Worm (Caenorhabditis elegans) whole organism, L2 larva: ENCODE measurements around the gene F57A10.4.
A peak's percentile ranks its signal among the peaks of the same experiment; 100 is the strongest.
"Not testable (repeated sequence)": the region's sequence is repeated elsewhere in the genome, so short reads cannot be mapped to it uniquely, and the experiment has no call there.

Experiments used
- C34F6.9 ChIP-seq: fragments of 150-350 bp; optimal IDR thresholded peaks from 2 replicates; lab custom pipeline; 2014; ENCODE audit warnings: missing biosample characterization, missing genetic modification characterization
- F13H6.1 ChIP-seq: sonication (generic microtip); optimal IDR thresholded peaks from 2 replicates; lab custom pipeline; 2016; ENCODE audit warnings: missing genetic modification characterization, missing compliant biosample characterization
- R02D3.7 ChIP-seq: fragments of 150-350 bp; optimal IDR thresholded peaks from 2 replicates; lab custom pipeline; 2014; ENCODE audit warnings: missing biosample characterization, missing genetic modification characterization
- ZK546.5 ChIP-seq: sonication (generic microtip); optimal IDR thresholded peaks from 2 replicates; lab custom pipeline; 2017; ENCODE audit warnings: missing biosample characterization, missing genetic modification characterization
- alr-1 ChIP-seq: fragments of 150-350 bp; optimal IDR thresholded peaks from 2 replicates; lab custom pipeline; 2014; ENCODE audit warnings: missing biosample characterization, missing genetic modification characterization
- ama-1 ChIP-seq: fragments of 150-350 bp; optimal IDR thresholded peaks from 2 replicates; lab custom pipeline; 2018; ENCODE audit warnings: inconsistent platforms
- blmp-1 ChIP-seq: sonication (generic microtip); optimal IDR thresholded peaks from 2 replicates; lab custom pipeline; 2017; ENCODE audit warnings: missing genetic modification characterization, mild to moderate bottlenecking, missing compliant biosample characterization, antibody characterized with exemption, moderate library complexity; ENCODE audit not compliant: insufficient read depth
- ceh-16 ChIP-seq: fragments of 150-350 bp; optimal IDR thresholded peaks from 2 replicates; lab custom pipeline; 2014; ENCODE audit warnings: missing biosample characterization, missing genetic modification characterization
- ceh-82 ChIP-seq: fragments of 150-350 bp; optimal IDR thresholded peaks from 2 replicates; lab custom pipeline; 2014; ENCODE audit warnings: missing biosample characterization, missing genetic modification characterization
- dmd-4 ChIP-seq: sonication (generic microtip); optimal IDR thresholded peaks from 2 replicates; lab custom pipeline; 2017; ENCODE audit warnings: missing biosample characterization, missing genetic modification characterization
- egl-27 ChIP-seq: sonication (generic microtip); optimal IDR thresholded peaks from 3 replicates; lab custom pipeline; 2017; ENCODE audit warnings: missing biosample characterization, missing genetic modification reagents, missing genetic modification characterization
- elt-1 ChIP-seq: fragments of 150-350 bp; optimal IDR thresholded peaks from 2 replicates; lab custom pipeline; 2014; ENCODE audit warnings: missing biosample characterization, missing genetic modification characterization
- elt-3 ChIP-seq: sonication (generic microtip); optimal IDR thresholded peaks from 2 replicates; lab custom pipeline; 2017; ENCODE audit warnings: missing biosample characterization, missing genetic modification characterization
- fos-1 ChIP-seq: fragments of 150-350 bp; optimal IDR thresholded peaks from 2 replicates; lab custom pipeline; 2014; ENCODE audit warnings: missing biosample characterization, missing genetic modification characterization
- gmeb-1 ChIP-seq: fragments of 150-350 bp; optimal IDR thresholded peaks from 2 replicates; lab custom pipeline; 2014; ENCODE audit warnings: missing biosample characterization, missing genetic modification characterization
- lin-13 ChIP-seq: fragments of 150-350 bp; optimal IDR thresholded peaks from 2 replicates; lab custom pipeline; 2014; ENCODE audit warnings: missing biosample characterization, missing genetic modification reagents, missing genetic modification characterization
- lin-39 ChIP-seq: fragments of 150-350 bp; optimal IDR thresholded peaks from 2 replicates; lab custom pipeline; 2014; ENCODE audit warnings: missing biosample characterization, missing genetic modification reagents, missing genetic modification characterization
- lsy-2 ChIP-seq, 2 experiments: fragments of 150-350 bp in 1 of 2; sonication (generic microtip) in 1 of 2; optimal IDR thresholded peaks; 2 replicates each; lab custom pipeline; 2014 to 2017; ENCODE audit warnings: missing biosample characterization in 2 of 2, missing genetic modification characterization in 2 of 2
- mab-5 ChIP-seq: fragments of 150-350 bp; optimal IDR thresholded peaks from 2 replicates; lab custom pipeline; 2014; ENCODE audit warnings: missing biosample characterization, missing genetic modification characterization
- mdl-1 ChIP-seq, 2 experiments: fragments of 150-350 bp in 1 of 2; sonication (generic microtip) in 1 of 2; optimal IDR thresholded peaks; 2 replicates each; lab custom pipeline; 2017; ENCODE audit warnings: missing biosample characterization in 2 of 2, missing genetic modification characterization in 2 of 2
- nhr-10 ChIP-seq: sonication (generic microtip); optimal IDR thresholded peaks from 2 replicates; lab custom pipeline; 2017; ENCODE audit warnings: missing biosample characterization, missing genetic modification characterization
- nhr-11 ChIP-seq: fragments of 150-350 bp; optimal IDR thresholded peaks from 2 replicates; lab custom pipeline; 2014; ENCODE audit warnings: missing biosample characterization, missing genetic modification characterization
- nhr-12 ChIP-seq: fragments of 150-350 bp; optimal IDR thresholded peaks from 2 replicates; lab custom pipeline; 2014; ENCODE audit warnings: missing biosample characterization, missing genetic modification characterization
- nhr-129 ChIP-seq: fragments of 150-350 bp; optimal IDR thresholded peaks from 2 replicates; lab custom pipeline; 2014; ENCODE audit warnings: missing biosample characterization, missing genetic modification characterization
- nhr-21 ChIP-seq: fragments of 150-350 bp; optimal IDR thresholded peaks from 2 replicates; lab custom pipeline; 2014; ENCODE audit warnings: missing biosample characterization, missing genetic modification characterization
- nhr-23 ChIP-seq: fragments of 150-350 bp; optimal IDR thresholded peaks from 2 replicates; lab custom pipeline; 2014; ENCODE audit warnings: missing biosample characterization, missing genetic modification reagents, missing genetic modification characterization
- nhr-25 ChIP-seq: fragments of 150-350 bp; sonication (generic microtip); optimal IDR thresholded peaks from 3 replicates; lab custom pipeline; 2014; ENCODE audit warnings: missing biosample characterization, missing genetic modification characterization
- nhr-6 ChIP-seq: fragments of 150-350 bp; optimal IDR thresholded peaks from 2 replicates; lab custom pipeline; 2014; ENCODE audit warnings: missing biosample characterization, missing genetic modification characterization
- nhr-77 ChIP-seq: fragments of 150-350 bp; optimal IDR thresholded peaks from 2 replicates; lab custom pipeline; 2014; ENCODE audit warnings: missing biosample characterization, missing genetic modification characterization
- peb-1 ChIP-seq: fragments of 150-350 bp; optimal IDR thresholded peaks from 2 replicates; lab custom pipeline; 2014; ENCODE audit warnings: missing biosample characterization, missing genetic modification characterization
- sem-4 ChIP-seq: fragments of 150-350 bp; optimal IDR thresholded peaks from 2 replicates; lab custom pipeline; 2014; ENCODE audit warnings: missing biosample characterization, missing genetic modification reagents, missing genetic modification characterization
- skn-1 ChIP-seq: sonication (generic microtip); optimal IDR thresholded peaks from 2 replicates; lab custom pipeline; 2017; ENCODE audit warnings: missing biosample characterization, missing genetic modification characterization
- sma-3 ChIP-seq: sonication (generic microtip); optimal IDR thresholded peaks from 2 replicates; lab custom pipeline; 2016; ENCODE audit warnings: missing genetic modification reagents, missing genetic modification characterization, missing compliant biosample characterization
- sma-9 ChIP-seq, 2 experiments: fragments of 150-350 bp in 1 of 2; sonication (generic microtip) in 1 of 2; optimal IDR thresholded peaks; 2 replicates each; lab custom pipeline; 2014 to 2016; ENCODE audit warnings: missing genetic modification characterization in 2 of 2, mild to moderate bottlenecking in 1 of 2, missing biosample characterization in 1 of 2, missing compliant biosample characterization in 1 of 2, missing genetic modification reagents in 1 of 2, moderate library complexity in 1 of 2
- snpc-4 ChIP-seq: fragments of 150-350 bp; optimal IDR thresholded peaks from 2 replicates; lab custom pipeline; 2014; ENCODE audit warnings: missing biosample characterization, missing genetic modification characterization
- unc-39 ChIP-seq: fragments of 150-350 bp; optimal IDR thresholded peaks from 2 replicates; lab custom pipeline; 2014; ENCODE audit warnings: missing biosample characterization, missing genetic modification characterization
- unc-55 ChIP-seq: fragments of 150-350 bp; sonication (generic microtip); optimal IDR thresholded peaks from 3 replicates; lab custom pipeline; 2014; ENCODE audit warnings: missing biosample characterization, missing genetic modification reagents, missing genetic modification characterization
- unc-62 ChIP-seq: fragments of 150-350 bp; optimal IDR thresholded peaks from 2 replicates; lab custom pipeline; 2014; ENCODE audit warnings: missing biosample characterization, missing genetic modification reagents, missing genetic modification characterization
- zag-1 ChIP-seq: fragments of 150-350 bp; optimal IDR thresholded peaks from 2 replicates; lab custom pipeline; 2014; ENCODE audit warnings: missing biosample characterization, missing genetic modification characterization
- ztf-11 ChIP-seq: sonication (generic microtip); optimal IDR thresholded peaks from 2 replicates; lab custom pipeline; 2017; ENCODE audit warnings: missing biosample characterization, missing genetic modification characterization
- ztf-4 ChIP-seq: fragments of 150-350 bp; optimal IDR thresholded peaks from 2 replicates; lab custom pipeline; 2014; ENCODE audit warnings: missing biosample characterization, missing genetic modification characterization

The F57A10.4 gene

DNA sequence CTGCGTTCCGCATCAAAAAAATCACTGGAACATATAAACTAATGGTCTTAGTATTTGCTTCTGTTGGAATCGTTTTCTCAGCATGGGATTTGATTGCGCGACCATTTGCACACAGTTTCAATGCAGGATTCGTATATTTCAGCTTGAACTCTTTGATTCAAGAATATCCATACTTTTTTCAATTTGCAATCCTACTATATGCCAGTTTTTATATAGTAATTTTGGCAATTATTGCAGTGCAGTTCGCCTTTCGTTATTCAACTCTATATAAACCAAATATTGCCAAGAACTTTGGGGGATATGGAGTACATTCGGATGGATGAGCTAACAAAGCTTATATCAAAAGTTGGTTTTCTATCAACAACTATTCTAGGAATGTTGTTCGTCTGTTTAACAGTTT is 16.3 kb upstream of the F57A10.4 start, which contains the start of gene str-5:
str-5 (plus strand) TSS at position 301 of the 400 bp plus-strand sequence.
- TF ChIP-seq mab-5; lin-13 (GFP tag; lab: Kevin White, UChicago); mdl-1 (tag; optimal IDR thresholded peaks at IDR 0.05; lab: Kevin White, UChicago): not testable (repeated sequence)
- TF ChIP-seq, all 48 proteins: peak for 0; not testable (repeated sequence) for 48

DNA sequence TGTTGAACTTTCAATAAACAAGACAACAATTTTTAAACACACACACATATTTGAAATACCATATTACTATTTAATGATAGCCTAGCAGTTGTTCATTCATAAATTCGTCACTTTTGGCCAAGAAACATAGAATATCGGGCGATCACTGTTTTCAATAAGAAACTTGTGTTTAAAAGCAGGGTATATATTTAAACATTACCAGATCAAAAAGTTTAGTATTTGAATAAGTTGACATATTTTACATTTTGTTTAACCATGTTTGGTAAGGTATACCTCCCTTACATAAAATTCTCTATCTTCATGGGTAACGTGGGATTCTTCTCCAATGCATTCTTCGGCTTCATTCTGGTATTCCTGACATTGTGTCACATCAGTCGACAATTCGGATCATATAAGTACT is 14.5 kb upstream of the F57A10.4 start, which contains the start of gene str-8:
str-8 (plus strand) TSS at position 301 of the 400 bp plus-strand sequence.
- not testable (repeated sequence) for TF ChIP-seq skn-1; lin-13 (GFP tag; lab: Kevin White, UChicago); nhr-6 (tag; lab: Kevin White, UChicago)

DNA sequence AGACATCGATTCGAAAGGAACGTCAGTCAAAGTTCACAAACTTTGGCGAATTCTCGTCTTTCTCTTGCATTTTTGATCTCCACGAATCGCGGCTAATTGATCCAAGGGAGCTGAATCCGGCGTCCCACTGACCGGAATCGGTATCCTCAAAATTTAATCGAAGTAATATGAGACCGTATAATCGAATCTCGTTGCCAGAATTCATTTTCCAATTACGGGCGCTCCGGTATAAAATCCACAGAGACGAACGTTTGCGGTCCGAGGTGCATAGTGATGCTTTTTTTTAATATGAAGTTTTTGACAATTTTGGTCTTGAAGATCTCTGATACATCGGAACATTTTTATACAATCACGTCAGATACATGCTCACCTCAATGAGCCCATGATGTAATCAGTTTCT is 11.6 kb upstream of the F57A10.4 start:
- TF ChIP-seq lin-39, result no peak
- TF ChIP-seq R02D3.7 (tag; lab: Kevin White, UChicago), result no peak
- TF ChIP-seq nhr-6 (tag; lab: Kevin White, UChicago), result no peak
- TF ChIP-seq unc-39 (tag; lab: Kevin White, UChicago), result no peak
- no peak for TF ChIP-seq peb-1 (tag; lab: Kevin White, UChicago)
- no peak for TF ChIP-seq nhr-12 (tag; lab: Kevin White, UChicago)
- no peak for TF ChIP-seq ztf-4 (tag; lab: Kevin White, UChicago)
- no peak for TF ChIP-seq mab-5

DNA sequence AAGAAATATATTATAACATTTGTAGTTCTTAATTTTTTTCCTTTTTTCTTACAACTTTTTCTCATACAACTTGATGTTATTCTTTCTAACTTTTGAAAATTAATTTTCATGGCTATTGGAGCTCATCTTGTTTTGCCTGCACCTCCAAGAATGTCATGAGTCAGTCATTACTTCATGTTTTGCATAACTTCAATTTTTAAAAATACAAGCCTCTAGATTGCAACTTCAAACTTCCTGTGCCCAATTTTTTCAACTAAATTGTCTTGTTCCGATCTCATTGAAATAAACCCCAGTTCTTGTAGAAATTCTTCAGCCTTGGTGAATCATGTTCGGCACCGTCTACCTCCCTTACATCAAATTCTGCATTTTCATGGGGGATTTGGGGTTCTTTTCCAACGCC is 10.8 kb upstream of the F57A10.4 start, which contains the start of gene str-9:
str-9 (plus strand) TSS at position 301 of the 400 bp plus-strand sequence.
- TF ChIP-seq dmd-4 (tag; lab: Kevin White, UChicago) (no peak), lin-13 (GFP tag; lab: Kevin White, UChicago) (no peak), elt-1 (tag; lab: Kevin White, UChicago) (no peak), nhr-77 (tag; lab: Kevin White, UChicago) (no peak), snpc-4 (tag; lab: Kevin White, UChicago) (no peak), lsy-2 (tag; optimal IDR thresholded peaks at IDR 0.05; lab: Kevin White, UChicago) (no peak), nhr-23 (tag; lab: Kevin White, UChicago) (no peak), sma-9 (GFP tag; optimal IDR thresholded peaks at IDR 0.05; lab: Kevin White, UChicago) (no peak), sma-9 (tag; optimal IDR thresholded peaks at IDR 0.05; lab: Kevin White, UChicago) (no peak), nhr-21 (no peak), gmeb-1 (tag; lab: Kevin White, UChicago) (no peak), nhr-25 (tag; lab: Kevin White, UChicago) (no peak), unc-55 (GFP tag; lab: Kevin White, UChicago) (no peak), sem-4 (tag; lab: Kevin White, UChicago) (no peak), alr-1 (no peak), ztf-4 (tag; lab: Kevin White, UChicago) (no peak), nhr-12 (tag; lab: Kevin White, UChicago) (no peak), ceh-16 (tag; lab: Kevin White, UChicago) (no peak), fos-1 (tag; lab: Kevin White, UChicago) (no peak)

DNA sequence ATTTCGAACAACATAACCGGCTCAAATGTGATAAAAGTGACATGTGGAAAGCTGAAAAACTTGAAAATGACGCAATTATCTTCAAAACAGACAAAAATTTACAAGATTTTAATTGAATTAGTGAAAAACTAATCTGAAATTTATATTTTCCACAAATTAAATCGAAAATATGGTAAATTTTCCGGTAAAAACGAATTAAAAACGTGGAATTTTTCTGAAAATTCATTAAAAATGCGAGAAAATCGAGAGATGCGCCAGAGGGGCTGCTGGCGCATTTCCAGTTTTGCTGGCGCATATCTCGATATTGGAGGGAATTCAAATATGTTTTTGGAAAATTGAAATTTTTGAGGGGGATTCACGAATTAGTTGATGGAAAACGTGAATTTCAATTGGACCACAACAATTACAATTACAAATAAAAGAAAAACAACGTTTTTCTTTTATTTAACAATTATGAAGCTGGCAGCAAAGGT is 3.1 kb upstream of the F57A10.4 start, which contains the start of the genes haf-3 and F57A10.2:
haf-3 (minus strand) TSS at position 51 of the 473 bp plus-strand sequence.
F57A10.2 (plus strand) TSS at position 454 of the 473 bp plus-strand sequence.
- peak; percentile 33 for TF ChIP-seq unc-62 (GFP tag; lab: Kevin White, UChicago)
- no peak for TF ChIP-seq elt-1 (tag; lab: Kevin White, UChicago)
- no peak for TF ChIP-seq peb-1 (tag; lab: Kevin White, UChicago)
- peak; percentile 57 for TF ChIP-seq fos-1 (tag; lab: Kevin White, UChicago)
- peak; percentile 92 to 96 for TF ChIP-seq lsy-2 (tag; optimal IDR thresholded peaks at IDR 0.05; lab: Kevin White, UChicago)
- TF ChIP-seq unc-39 (tag; lab: Kevin White, UChicago), result no peak
- TF ChIP-seq nhr-10 (tag; lab: Kevin White, UChicago), result peak; percentile 81
- peak; percentile 72 for TF ChIP-seq R02D3.7 (tag; lab: Kevin White, UChicago)
- no peak for TF ChIP-seq nhr-23 (tag; lab: Kevin White, UChicago)
- no peak for TF ChIP-seq nhr-12 (tag; lab: Kevin White, UChicago)
- TF ChIP-seq blmp-1 (tag; lab: Kevin White, UChicago), result peak; percentile 9
- TF ChIP-seq elt-3 (tag; lab: Kevin White, UChicago), result no peak
- no peak for TF ChIP-seq alr-1
- TF ChIP-seq ceh-82, result peak; percentile 78
- TF ChIP-seq mab-5, result peak; percentile 90
- peak; percentile 96 for TF ChIP-seq C34F6.9 (tag; lab: Kevin White, UChicago)
- peak; percentile 91 for TF ChIP-seq F13H6.1 (tag; lab: Kevin White, UChicago)
- TF ChIP-seq nhr-11 (tag; lab: Kevin White, UChicago), result no peak
- TF ChIP-seq sma-3 (GFP tag; lab: Kevin White, UChicago), result peak; percentile 92
- peak; percentile 60 for TF ChIP-seq ama-1 (lab: Kevin White, UChicago)
- TF ChIP-seq ztf-11 (tag; lab: Kevin White, UChicago), result no peak
- peak; percentile 83 for TF ChIP-seq sem-4 (tag; lab: Kevin White, UChicago)
- no peak for TF ChIP-seq ZK546.5 (tag; lab: Kevin White, UChicago)
- peak; percentile 84 for TF ChIP-seq ztf-4 (tag; lab: Kevin White, UChicago)
- TF ChIP-seq zag-1 (tag; lab: Kevin White, UChicago), result peak; percentile 67
- no peak for TF ChIP-seq lin-39
- TF ChIP-seq unc-55 (GFP tag; lab: Kevin White, UChicago), result peak; percentile 94
- TF ChIP-seq ceh-16 (tag; lab: Kevin White, UChicago), result peak; percentile 60
- peak; percentile 95 for TF ChIP-seq sma-9 (GFP tag; optimal IDR thresholded peaks at IDR 0.05; lab: Kevin White, UChicago)
- no peak for TF ChIP-seq sma-9 (tag; optimal IDR thresholded peaks at IDR 0.05; lab: Kevin White, UChicago)
- TF ChIP-seq nhr-129 (tag; lab: Kevin White, UChicago), result peak; percentile 78
- TF ChIP-seq egl-27, result peak; percentile 92
